Worm (Caenorhabditis elegans) whole organism, early embryonic: ENCODE measurements around the gene Y56A3A.7.

Experiments
- B0310.2 ChIP-seq: sonication (generic microtip); optimal IDR thresholded peaks from 2 replicates; lab custom pipeline; 2016; ENCODE audit warnings: mild to moderate bottlenecking, missing genetic modification characterization, missing compliant biosample characterization
- ama-1 ChIP-seq: fragments of 150-350 bp; optimal IDR thresholded peaks from 2 replicates; lab custom pipeline; 2014
- ets-7 ChIP-seq: sonication (generic microtip); optimal IDR thresholded peaks from 2 replicates; lab custom pipeline; 2016; ENCODE audit warnings: missing genotype, missing genetic modification characterization, missing compliant biosample characterization
- flt-1 ChIP-seq: fragments of 200-800 bp; sonication (Bioruptor generic); IDR thresholded peaks from 2 replicates; pipeline ENCODE4 v1.3.6; 2022; ENCODE audit warnings: missing genetic modification characterization, missing compliant biosample characterization
- hmbx-1 ChIP-seq: sonication (generic microtip); optimal IDR thresholded peaks from 2 replicates; lab custom pipeline; 2016; ENCODE audit warnings: mild to moderate bottlenecking, missing genetic modification characterization, missing compliant biosample characterization
- scrt-1 ChIP-seq: fragments of 200-800 bp; sonication (Bioruptor generic); IDR thresholded peaks from 2 replicates; pipeline ENCODE4 v1.3.6; 2022; ENCODE audit warnings: missing genetic modification characterization, missing compliant biosample characterization
- sea-1 ChIP-seq: fragments of 200-800 bp; sonication (Bioruptor generic); conservative IDR thresholded peaks from 2 replicates; pipeline ENCODE4 v1.3.6; 2022; ENCODE audit warnings: missing genetic modification characterization, missing compliant biosample characterization
- tbx-37 ChIP-seq: fragments of 200-800 bp; sonication (Bioruptor generic); conservative IDR thresholded peaks from 2 replicates; pipeline ENCODE4 v1.3.6; 2022; ENCODE audit warnings: missing genetic modification reagents, missing genetic modification characterization, missing compliant biosample characterization
- tra-4 ChIP-seq: sonication (generic microtip); optimal IDR thresholded peaks from 2 replicates; lab custom pipeline; 2017; ENCODE audit warnings: missing genetic modification characterization, missing compliant biosample characterization

DNA sequence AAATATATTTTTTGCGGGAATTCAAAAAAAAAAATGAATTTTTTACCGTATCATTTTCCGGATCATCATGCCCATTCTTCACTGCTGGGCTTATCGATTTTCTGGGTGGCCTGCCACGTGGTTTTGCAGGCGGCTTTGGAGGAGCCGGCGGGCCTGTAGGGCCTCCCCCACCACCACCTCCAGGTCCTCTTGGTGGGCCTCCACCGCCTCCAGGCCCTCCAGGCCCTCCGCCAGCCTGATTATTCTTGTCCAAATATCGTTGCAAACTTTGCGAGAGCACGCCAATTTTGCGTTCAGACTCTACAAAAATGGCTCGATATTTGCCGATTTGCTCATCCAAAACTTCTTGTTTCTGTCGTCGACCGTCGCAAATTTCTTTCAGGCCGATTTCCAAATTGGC is 4.3 kb upstream of the Y56A3A.7 start:
- TF ChIP-seq B0310.2 (tag; lab: Kevin White, UChicago) (no peak), sea-1 (GFP tag; lab: Robert Waterston, UW) (no peak), flt-1 (GFP tag; lab: Robert Waterston, UW) (no peak), tra-4 (tag; lab: Kevin White, UChicago) (no peak), tbx-37 (no peak), hmbx-1 (no peak), ama-1 (lab: Kevin White, UChicago) (no peak), scrt-1 (no peak), ets-7 (no peak)
